Worm (Caenorhabditis elegans) whole organism, L3 larva: Measurements from ENCODE around the gene F41H10.3.

Source experiments
- ama-1 ChIP-seq: fragments of 150-350 bp; optimal IDR thresholded peaks from 2 replicates; lab custom pipeline; 2018
- egl-27 ChIP-seq: sonication (generic microtip); optimal IDR thresholded peaks from 4 replicates; lab custom pipeline; 2017; ENCODE audit warnings: missing biosample characterization, missing genetic modification reagents, missing genetic modification characterization
- fkh-2 ChIP-seq: fragments of 150-350 bp; optimal IDR thresholded peaks from 2 replicates; lab custom pipeline; 2014; ENCODE audit warnings: missing biosample characterization, missing genetic modification reagents, missing genetic modification characterization
- nfya-1 ChIP-seq: sonication (generic microtip); optimal IDR thresholded peaks from 2 replicates; lab custom pipeline; 2017; ENCODE audit warnings: missing genetic modification characterization, mild to moderate bottlenecking, missing compliant biosample characterization, antibody characterized with exemption, moderate library complexity; ENCODE audit not compliant: insufficient read depth
- nhr-237 ChIP-seq: fragments of 150-350 bp; optimal IDR thresholded peaks from 2 replicates; lab custom pipeline; 2014; ENCODE audit warnings: missing biosample characterization, missing genetic modification characterization
- nhr-67 ChIP-seq: fragments of 150-350 bp; optimal IDR thresholded peaks from 2 replicates; lab custom pipeline; 2014; ENCODE audit warnings: missing biosample characterization, missing genetic modification characterization
- pha-4 ChIP-seq: fragments of 150-350 bp; optimal IDR thresholded peaks from 2 replicates; lab custom pipeline; 2014; ENCODE audit warnings: missing biosample characterization, missing genetic modification reagents, missing genetic modification characterization
- pqm-1 ChIP-seq: fragments of 150-350 bp; optimal IDR thresholded peaks from 2 replicates; lab custom pipeline; 2017; ENCODE audit warnings: missing biosample characterization, missing genetic modification characterization, inconsistent platforms
- unc-62 ChIP-seq: fragments of 150-350 bp; sonication (generic microtip); optimal IDR thresholded peaks from 4 replicates; lab custom pipeline; 2014; ENCODE audit warnings: missing biosample characterization, missing genetic modification reagents, missing genetic modification characterization
- ztf-11 ChIP-seq: fragments of 150-350 bp; optimal IDR thresholded peaks from 2 replicates; lab custom pipeline; 2014; ENCODE audit warnings: missing biosample characterization, missing genetic modification characterization

ce11 chrIV:5391507-5392057 is 22.0 kb downstream of the F41H10.3 start, which contains the start of the genes htp-1 and ZK616.5:
- TF ChIP-seq ztf-11 (tag; lab: Kevin White, UChicago) (no peak), ama-1 (lab: Kevin White, UChicago) (no peak), nfya-1 (no peak), pha-4 (tag; lab: Kevin White, UChicago) (no peak), pqm-1 (tag; lab: Kevin White, UChicago) (no peak), nhr-237 (tag; lab: Kevin White, UChicago) (no peak), unc-62 (GFP tag; lab: Kevin White, UChicago) (no peak), nhr-67 (tag; lab: Kevin White, UChicago) (no peak), fkh-2 (tag; lab: Kevin White, UChicago) (no peak), egl-27 (tag; lab: Kevin White, UChicago) (no peak)
